Fruit fly (Drosophila melanogaster): ENCODE results near the gene CG3902.

- TF ChIP-seq CTCF (optimal IDR thresholded peaks at IDR 0.05) = peak; percentile 71 to 77
- no peak for TF ChIP-seq CG8478 (optimal IDR thresholded peaks at IDR 0.05)
Observed at dm6 chr3L:18916466-18916865, 18.4 kb upstream of the CG3902 start.

Data from S2 (cell line).